Worm (Caenorhabditis elegans) whole organism, L4/young adult: ENCODE data around the gene arrd-6.

ENCODE experiments used
- W03F9.2 ChIP-seq: fragments of 150-350 bp; optimal IDR thresholded peaks from 2 replicates; lab custom pipeline; 2014; ENCODE audit warnings: missing biosample characterization, missing genetic modification characterization
- dao-5 ChIP-seq: sonication (generic microtip); optimal IDR thresholded peaks from 2 replicates; lab custom pipeline; 2016; ENCODE audit warnings: missing genotype, missing genetic modification characterization, moderate library complexity, missing compliant biosample characterization

DNA sequence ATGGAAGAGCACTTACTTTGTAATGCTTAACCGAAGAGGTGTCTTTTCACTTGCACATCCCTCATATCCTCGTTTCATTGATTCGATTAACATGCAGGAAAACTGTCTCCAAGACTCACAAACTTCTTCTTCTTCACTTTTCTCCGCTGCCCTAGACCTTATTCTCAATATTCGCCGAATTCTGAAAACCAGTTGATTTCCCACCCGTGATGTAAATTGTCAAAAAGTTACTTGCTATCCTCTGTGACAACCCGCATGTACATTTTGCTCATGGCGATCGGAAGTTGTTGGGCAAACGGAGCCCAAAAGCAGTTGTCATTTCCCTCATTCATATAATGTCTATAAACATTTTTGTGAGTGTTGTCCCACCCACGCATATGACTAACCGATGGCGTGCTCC is 32.1 kb upstream of the arrd-6 start:
- TF ChIP-seq dao-5 (tag; lab: Kevin White, UChicago) (no peak), W03F9.2 (no peak)
